Fruit fly (Drosophila melanogaster): ENCODE measurements around the gene CG11349.

DNA sequence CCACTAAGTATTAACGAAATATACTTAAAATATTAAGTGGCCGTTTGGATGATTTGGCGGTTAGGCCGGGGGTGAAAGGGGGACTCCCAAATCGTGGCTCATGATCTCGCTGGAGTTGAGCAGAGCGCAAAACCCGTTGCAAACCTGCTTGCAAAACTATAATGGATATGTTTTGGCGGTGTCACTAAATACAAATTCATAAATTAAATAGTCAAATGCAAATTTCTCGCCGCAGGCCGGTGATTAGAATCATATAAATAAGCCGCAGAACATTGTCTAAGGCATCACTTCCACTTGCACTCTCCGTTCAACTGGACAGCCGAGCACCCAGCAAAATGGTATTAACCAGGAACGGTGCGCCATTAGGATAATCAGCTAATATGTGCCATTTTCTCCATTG is 9.6 kb downstream of the CG11349 start, which contains the start of gene CG11350:
- no peak for TF ChIP-seq cic (GFP tag; optimal IDR thresholded peaks at IDR 0.05)
- no peak for TF ChIP-seq CG7101 (tag; optimal IDR thresholded peaks at IDR 0.05)
- no peak for TF ChIP-seq cnc (optimal IDR thresholded peaks at IDR 0.05)
- no peak for TF ChIP-seq Clk (GFP tag; optimal IDR thresholded peaks at IDR 0.05)
